Worm (Caenorhabditis elegans): ENCODE measurements around the gene C06A8.8.

ce11 chrII:7813645-7814044 lies 41.8 kb upstream of the C06A8.8 start:
- TF ChIP-seq ama-1 (optimal IDR thresholded peaks at IDR 0.05), result no peak
- no peak for TF ChIP-seq ceh-13 (GFP tag; optimal IDR thresholded peaks at IDR 0.05)
- TF ChIP-seq hmbx-1 (tag; optimal IDR thresholded peaks at IDR 0.05), result no peak
